Worm (Caenorhabditis elegans) whole organism, L2 larva: Measurements from ENCODE around the gene end-1.

ENCODE experiments used
- C34F6.9 ChIP-seq: fragments of 150-350 bp; optimal IDR thresholded peaks from 2 replicates; lab custom pipeline; 2014; ENCODE audit warnings: missing biosample characterization, missing genetic modification characterization
- F13H6.1 ChIP-seq: sonication (generic microtip); optimal IDR thresholded peaks from 2 replicates; lab custom pipeline; 2016; ENCODE audit warnings: missing genetic modification characterization, missing compliant biosample characterization
- R02D3.7 ChIP-seq: fragments of 150-350 bp; optimal IDR thresholded peaks from 2 replicates; lab custom pipeline; 2014; ENCODE audit warnings: missing biosample characterization, missing genetic modification characterization
- Y55F3AM.14 ChIP-seq: fragments of 200-800 bp; sonication (Bioruptor generic); optimal IDR thresholded peaks from 2 replicates; lab custom pipeline; 2018; ENCODE audit warnings: mild to moderate bottlenecking, missing genetic modification characterization, missing compliant biosample characterization
- ZK546.5 ChIP-seq: sonication (generic microtip); optimal IDR thresholded peaks from 2 replicates; lab custom pipeline; 2017; ENCODE audit warnings: missing biosample characterization, missing genetic modification characterization
- alr-1 ChIP-seq: fragments of 150-350 bp; optimal IDR thresholded peaks from 2 replicates; lab custom pipeline; 2014; ENCODE audit warnings: missing biosample characterization, missing genetic modification characterization
- aly-2 ChIP-seq: fragments of 150-350 bp; optimal IDR thresholded peaks from 2 replicates; lab custom pipeline; 2014; ENCODE audit warnings: missing biosample characterization, missing genetic modification characterization
- ama-1 ChIP-seq: fragments of 150-350 bp; optimal IDR thresholded peaks from 2 replicates; lab custom pipeline; 2018; ENCODE audit warnings: inconsistent platforms
- blmp-1 ChIP-seq: sonication (generic microtip); optimal IDR thresholded peaks from 2 replicates; lab custom pipeline; 2017; ENCODE audit warnings: missing genetic modification characterization, mild to moderate bottlenecking, missing compliant biosample characterization, antibody characterized with exemption, moderate library complexity; ENCODE audit not compliant: insufficient read depth
- ceh-16 ChIP-seq: fragments of 150-350 bp; optimal IDR thresholded peaks from 2 replicates; lab custom pipeline; 2014; ENCODE audit warnings: missing biosample characterization, missing genetic modification characterization
- ceh-82 ChIP-seq: fragments of 150-350 bp; optimal IDR thresholded peaks from 2 replicates; lab custom pipeline; 2014; ENCODE audit warnings: missing biosample characterization, missing genetic modification characterization
- crh-2 ChIP-seq: sonication (generic microtip); optimal IDR thresholded peaks from 2 replicates; lab custom pipeline; 2017; ENCODE audit warnings: missing biosample characterization, missing genetic modification characterization
- dmd-4 ChIP-seq: sonication (generic microtip); optimal IDR thresholded peaks from 2 replicates; lab custom pipeline; 2017; ENCODE audit warnings: missing biosample characterization, missing genetic modification characterization
- egl-27 ChIP-seq: sonication (generic microtip); optimal IDR thresholded peaks from 3 replicates; lab custom pipeline; 2017; ENCODE audit warnings: missing biosample characterization, missing genetic modification reagents, missing genetic modification characterization
- elt-1 ChIP-seq: fragments of 150-350 bp; optimal IDR thresholded peaks from 2 replicates; lab custom pipeline; 2014; ENCODE audit warnings: missing biosample characterization, missing genetic modification characterization
- elt-3 ChIP-seq: sonication (generic microtip); optimal IDR thresholded peaks from 2 replicates; lab custom pipeline; 2017; ENCODE audit warnings: missing biosample characterization, missing genetic modification characterization
- fos-1 ChIP-seq: fragments of 150-350 bp; optimal IDR thresholded peaks from 2 replicates; lab custom pipeline; 2014; ENCODE audit warnings: missing biosample characterization, missing genetic modification characterization
- gmeb-1 ChIP-seq: fragments of 150-350 bp; optimal IDR thresholded peaks from 2 replicates; lab custom pipeline; 2014; ENCODE audit warnings: missing biosample characterization, missing genetic modification characterization
- lin-11 ChIP-seq: fragments of 150-350 bp; sonication (generic microtip); optimal IDR thresholded peaks from 2 replicates; lab custom pipeline; 2014; ENCODE audit warnings: missing biosample characterization, missing genetic modification characterization, inconsistent platforms, mixed read lengths
- lin-13 ChIP-seq: fragments of 150-350 bp; optimal IDR thresholded peaks from 2 replicates; lab custom pipeline; 2014; ENCODE audit warnings: missing biosample characterization, missing genetic modification reagents, missing genetic modification characterization
- lin-39 ChIP-seq: fragments of 150-350 bp; optimal IDR thresholded peaks from 2 replicates; lab custom pipeline; 2014; ENCODE audit warnings: missing biosample characterization, missing genetic modification reagents, missing genetic modification characterization
- lsy-2 ChIP-seq, 2 experiments: fragments of 150-350 bp in 1 of 2; sonication (generic microtip) in 1 of 2; optimal IDR thresholded peaks; 2 replicates each; lab custom pipeline; 2014 to 2017; ENCODE audit warnings: missing biosample characterization in 2 of 2, missing genetic modification characterization in 2 of 2
- mab-5 ChIP-seq: fragments of 150-350 bp; optimal IDR thresholded peaks from 2 replicates; lab custom pipeline; 2014; ENCODE audit warnings: missing biosample characterization, missing genetic modification characterization
- mbf-1 ChIP-seq: sonication (generic microtip); optimal IDR thresholded peaks from 2 replicates; lab custom pipeline; 2017; ENCODE audit warnings: missing biosample characterization, missing genetic modification characterization
- mdl-1 ChIP-seq, 2 experiments: fragments of 150-350 bp in 1 of 2; sonication (generic microtip) in 1 of 2; optimal IDR thresholded peaks; 2 replicates each; lab custom pipeline; 2017; ENCODE audit warnings: missing biosample characterization in 2 of 2, missing genetic modification characterization in 2 of 2
- nhr-10 ChIP-seq: sonication (generic microtip); optimal IDR thresholded peaks from 2 replicates; lab custom pipeline; 2017; ENCODE audit warnings: missing biosample characterization, missing genetic modification characterization
- nhr-11 ChIP-seq: fragments of 150-350 bp; optimal IDR thresholded peaks from 2 replicates; lab custom pipeline; 2014; ENCODE audit warnings: missing biosample characterization, missing genetic modification characterization
- nhr-12 ChIP-seq: fragments of 150-350 bp; optimal IDR thresholded peaks from 2 replicates; lab custom pipeline; 2014; ENCODE audit warnings: missing biosample characterization, missing genetic modification characterization
- nhr-129 ChIP-seq: fragments of 150-350 bp; optimal IDR thresholded peaks from 2 replicates; lab custom pipeline; 2014; ENCODE audit warnings: missing biosample characterization, missing genetic modification characterization
- nhr-21 ChIP-seq: fragments of 150-350 bp; optimal IDR thresholded peaks from 2 replicates; lab custom pipeline; 2014; ENCODE audit warnings: missing biosample characterization, missing genetic modification characterization
- nhr-23 ChIP-seq: fragments of 150-350 bp; optimal IDR thresholded peaks from 2 replicates; lab custom pipeline; 2014; ENCODE audit warnings: missing biosample characterization, missing genetic modification reagents, missing genetic modification characterization
- nhr-237 ChIP-seq: fragments of 150-350 bp; optimal IDR thresholded peaks from 2 replicates; lab custom pipeline; 2014; ENCODE audit warnings: missing biosample characterization, missing genetic modification characterization
- nhr-25 ChIP-seq: fragments of 150-350 bp; sonication (generic microtip); optimal IDR thresholded peaks from 3 replicates; lab custom pipeline; 2014; ENCODE audit warnings: missing biosample characterization, missing genetic modification characterization
- nhr-6 ChIP-seq: fragments of 150-350 bp; optimal IDR thresholded peaks from 2 replicates; lab custom pipeline; 2014; ENCODE audit warnings: missing biosample characterization, missing genetic modification characterization
- nhr-77 ChIP-seq: fragments of 150-350 bp; optimal IDR thresholded peaks from 2 replicates; lab custom pipeline; 2014; ENCODE audit warnings: missing biosample characterization, missing genetic modification characterization
- peb-1 ChIP-seq: fragments of 150-350 bp; optimal IDR thresholded peaks from 2 replicates; lab custom pipeline; 2014; ENCODE audit warnings: missing biosample characterization, missing genetic modification characterization
- sem-4 ChIP-seq: fragments of 150-350 bp; optimal IDR thresholded peaks from 2 replicates; lab custom pipeline; 2014; ENCODE audit warnings: missing biosample characterization, missing genetic modification reagents, missing genetic modification characterization
- skn-1 ChIP-seq: sonication (generic microtip); optimal IDR thresholded peaks from 2 replicates; lab custom pipeline; 2017; ENCODE audit warnings: missing biosample characterization, missing genetic modification characterization
- sma-3 ChIP-seq: sonication (generic microtip); optimal IDR thresholded peaks from 2 replicates; lab custom pipeline; 2016; ENCODE audit warnings: missing genetic modification reagents, missing genetic modification characterization, missing compliant biosample characterization
- sma-9 ChIP-seq, 2 experiments: fragments of 150-350 bp in 1 of 2; sonication (generic microtip) in 1 of 2; optimal IDR thresholded peaks; 2 replicates each; lab custom pipeline; 2014 to 2016; ENCODE audit warnings: missing genetic modification characterization in 2 of 2, mild to moderate bottlenecking in 1 of 2, missing biosample characterization in 1 of 2, missing compliant biosample characterization in 1 of 2, missing genetic modification reagents in 1 of 2, moderate library complexity in 1 of 2
- snpc-4 ChIP-seq: fragments of 150-350 bp; optimal IDR thresholded peaks from 2 replicates; lab custom pipeline; 2014; ENCODE audit warnings: missing biosample characterization, missing genetic modification characterization
- unc-39 ChIP-seq: fragments of 150-350 bp; optimal IDR thresholded peaks from 2 replicates; lab custom pipeline; 2014; ENCODE audit warnings: missing biosample characterization, missing genetic modification characterization
- unc-55 ChIP-seq: fragments of 150-350 bp; sonication (generic microtip); optimal IDR thresholded peaks from 3 replicates; lab custom pipeline; 2014; ENCODE audit warnings: missing biosample characterization, missing genetic modification reagents, missing genetic modification characterization
- unc-62 ChIP-seq: fragments of 150-350 bp; optimal IDR thresholded peaks from 2 replicates; lab custom pipeline; 2014; ENCODE audit warnings: missing biosample characterization, missing genetic modification reagents, missing genetic modification characterization
- zag-1 ChIP-seq: fragments of 150-350 bp; optimal IDR thresholded peaks from 2 replicates; lab custom pipeline; 2014; ENCODE audit warnings: missing biosample characterization, missing genetic modification characterization
- ztf-1 ChIP-seq: fragments of 200-800 bp; sonication (Bioruptor generic); conservative IDR thresholded peaks from 2 replicates; pipeline ENCODE4 v1.3.6; 2022; ENCODE audit warnings: missing genetic modification characterization, missing compliant biosample characterization
- ztf-11 ChIP-seq: sonication (generic microtip); optimal IDR thresholded peaks from 2 replicates; lab custom pipeline; 2017; ENCODE audit warnings: missing biosample characterization, missing genetic modification characterization
- ztf-4 ChIP-seq: fragments of 150-350 bp; optimal IDR thresholded peaks from 2 replicates; lab custom pipeline; 2014; ENCODE audit warnings: missing biosample characterization, missing genetic modification characterization

end-1 gene

ce11 chrV:14027384-14027783 lies 42.5 kb downstream of the end-1 start, which contains the start of gene T08G5.3:
T08G5.3 (minus strand) TSS chrV:14027484.
- TF ChIP-seq F13H6.1 (tag; lab: Kevin White, UChicago), result no peak
- no peak for TF ChIP-seq skn-1 (tag; lab: Kevin White, UChicago)
- TF ChIP-seq ztf-11 (tag; lab: Kevin White, UChicago), result no peak
- no peak for TF ChIP-seq blmp-1 (tag; lab: Kevin White, UChicago)
- TF ChIP-seq C34F6.9, result no peak
- TF ChIP-seq nhr-21, result no peak
- TF ChIP-seq ztf-4 (tag; lab: Kevin White, UChicago), result no peak
- TF ChIP-seq nhr-11, result no peak
- TF ChIP-seq R02D3.7, result no peak
- no peak for TF ChIP-seq ztf-1
- no peak for TF ChIP-seq sem-4 (tag; lab: Kevin White, UChicago)
- no peak for TF ChIP-seq nhr-12 (tag; lab: Kevin White, UChicago)

- no peak for TF ChIP-seq unc-55 (GFP tag; lab: Kevin White, UChicago)
- TF ChIP-seq R02D3.7, result no peak
- TF ChIP-seq ztf-11 (tag; lab: Kevin White, UChicago), result no peak
- no peak for TF ChIP-seq nhr-237 (tag; lab: Kevin White, UChicago)
- TF ChIP-seq ZK546.5 (tag; lab: Kevin White, UChicago), result no peak
- TF ChIP-seq ama-1 (lab: Kevin White, UChicago), result peak; percentile 89
- peak; percentile 29 for TF ChIP-seq lin-13
- TF ChIP-seq lin-39 (tag; lab: Kevin White, UChicago), result no peak
- TF ChIP-seq zag-1 (tag; lab: Kevin White, UChicago), result no peak
- no peak for TF ChIP-seq nhr-6 (tag; lab: Kevin White, UChicago)
- peak; percentile 18 for TF ChIP-seq F13H6.1 (tag; lab: Kevin White, UChicago)
- TF ChIP-seq nhr-11, result no peak
- no peak for TF ChIP-seq sem-4 (tag; lab: Kevin White, UChicago)
- no peak for TF ChIP-seq alr-1 (tag; lab: Kevin White, UChicago)
- TF ChIP-seq C34F6.9, result no peak
- TF ChIP-seq unc-62 (GFP tag; lab: Kevin White, UChicago), result no peak
- no peak for TF ChIP-seq nhr-12 (tag; lab: Kevin White, UChicago)
- TF ChIP-seq nhr-23 (tag; lab: Kevin White, UChicago), result no peak
- no peak for TF ChIP-seq nhr-25
- peak; percentile 72 for TF ChIP-seq sma-3 (GFP tag; lab: Kevin White, UChicago)
- TF ChIP-seq peb-1, result no peak
- TF ChIP-seq ztf-4 (tag; lab: Kevin White, UChicago), result no peak
- TF ChIP-seq mab-5, result no peak
- no peak for TF ChIP-seq skn-1 (tag; lab: Kevin White, UChicago)
- no peak for TF ChIP-seq nhr-129 (tag; lab: Kevin White, UChicago)
- TF ChIP-seq Y55F3AM.14 (GFP tag; lab: Kevin White, UChicago), result peak; percentile 47
- no peak for TF ChIP-seq blmp-1 (tag; lab: Kevin White, UChicago)
- no peak for TF ChIP-seq elt-3 (tag; lab: Kevin White, UChicago)
- no peak for TF ChIP-seq mdl-1 (tag; optimal IDR thresholded peaks at IDR 0.05; lab: Kevin White, UChicago)
- TF ChIP-seq fos-1 (tag; lab: Kevin White, UChicago), result peak; percentile 4
- TF ChIP-seq lsy-2 (tag; optimal IDR thresholded peaks at IDR 0.05; lab: Kevin White, UChicago), result peak in 1 of 2 experiments; percentile 42
- TF ChIP-seq crh-2 (tag; lab: Kevin White, UChicago), result peak; percentile 61
- TF ChIP-seq aly-2, result no peak
- TF ChIP-seq egl-27 (tag; lab: Kevin White, UChicago), result no peak
- peak; percentile 59 for TF ChIP-seq nhr-21
- TF ChIP-seq lin-11, result no peak
- no peak for TF ChIP-seq unc-39 (tag; lab: Kevin White, UChicago)
- no peak for TF ChIP-seq ceh-16 (tag; lab: Kevin White, UChicago)
- TF ChIP-seq gmeb-1 (tag; lab: Kevin White, UChicago), result peak; percentile 52
- no peak for TF ChIP-seq ceh-82 (tag; lab: Kevin White, UChicago)
- peak; percentile 40 for TF ChIP-seq sma-9 (GFP tag; optimal IDR thresholded peaks at IDR 0.05; lab: Kevin White, UChicago)
- no peak for TF ChIP-seq sma-9 (tag; optimal IDR thresholded peaks at IDR 0.05; lab: Kevin White, UChicago)
- TF ChIP-seq ztf-1, result no peak
- TF ChIP-seq nhr-10 (tag; lab: Kevin White, UChicago), result no peak
- TF ChIP-seq dmd-4, result no peak
- peak; percentile 95 for TF ChIP-seq snpc-4 (tag; lab: Kevin White, UChicago)
- TF ChIP-seq elt-1, result no peak
- no peak for TF ChIP-seq mbf-1 (tag; lab: Kevin White, UChicago)
- no peak for TF ChIP-seq nhr-77 (tag; lab: Kevin White, UChicago)
Measured at ce11 chrV:14028256-14028743, 43.4 kb downstream of the end-1 start.
